Worm (Caenorhabditis elegans) whole organism, L1 larva: ENCODE results near the gene hrpf-2.

Experiments used
- C04F5.9 ChIP-seq: sonication (generic microtip); optimal IDR thresholded peaks from 2 replicates; lab custom pipeline; 2016; ENCODE audit warnings: missing genetic modification characterization, missing compliant biosample characterization
- C16A3.4 ChIP-seq: fragments of 150-350 bp; optimal IDR thresholded peaks from 2 replicates; lab custom pipeline; 2014; ENCODE audit warnings: missing biosample characterization, missing genetic modification characterization
- Y116A8C.19 ChIP-seq: sonication (generic microtip); optimal IDR thresholded peaks from 2 replicates; lab custom pipeline; 2016; ENCODE audit warnings: missing compliant biosample characterization, missing genetic modification characterization, borderline replicate concordance
- aha-1 ChIP-seq: fragments of 150-350 bp; optimal IDR thresholded peaks from 2 replicates; lab custom pipeline; 2014; ENCODE audit warnings: missing biosample characterization, missing genetic modification characterization
- alr-1 ChIP-seq: fragments of 200-800 bp; sonication (Bioruptor generic); optimal IDR thresholded peaks from 2 replicates; lab custom pipeline; 2018; ENCODE audit warnings: borderline replicate concordance, mild to moderate bottlenecking, missing genetic modification characterization, missing compliant biosample characterization
- aly-2 ChIP-seq: fragments of 150-350 bp; optimal IDR thresholded peaks from 2 replicates; lab custom pipeline; 2014; ENCODE audit warnings: missing biosample characterization, missing genetic modification characterization
- ama-1 ChIP-seq: fragments of 150-350 bp; optimal IDR thresholded peaks from 2 replicates; lab custom pipeline; 2014
- blmp-1 ChIP-seq: fragments of 150-350 bp; optimal IDR thresholded peaks from 2 replicates; lab custom pipeline; 2014; ENCODE audit warnings: missing biosample characterization, missing genetic modification characterization
- ceh-8 ChIP-seq: fragments of 200-800 bp; sonication (Bioruptor generic); optimal IDR thresholded peaks from 2 replicates; lab custom pipeline; 2018; ENCODE audit warnings: mild to moderate bottlenecking, missing genetic modification characterization, moderate library complexity, missing compliant biosample characterization
- ceh-82 ChIP-seq, 3 experiments: fragments of 150-350 bp in 1 of 3; sonication (generic microtip) in 2 of 3; optimal IDR thresholded peaks; 2 replicates each; lab custom pipeline; 2014 to 2017; ENCODE audit warnings: missing biosample characterization in 3 of 3, missing genetic modification characterization in 3 of 3
- ceh-88 ChIP-seq: fragments of 200-800 bp; sonication (Bioruptor generic); IDR thresholded peaks from 2 replicates; pipeline ENCODE4 v1.3.6; 2022; ENCODE audit warnings: missing genetic modification characterization, missing compliant biosample characterization
- ceh-90 ChIP-seq: sonication (generic microtip); optimal IDR thresholded peaks from 2 replicates; lab custom pipeline; 2016; ENCODE audit warnings: missing genetic modification characterization, missing compliant biosample characterization
- ces-1 ChIP-seq: fragments of 150-350 bp; optimal IDR thresholded peaks from 2 replicates; lab custom pipeline; 2014; ENCODE audit warnings: missing biosample characterization, missing genetic modification reagents, missing genetic modification characterization
- dpl-1 ChIP-seq, 3 experiments: fragments of 150-350 bp in 2 of 3; sonication (generic microtip) in 1 of 3; optimal IDR thresholded peaks; 2 replicates each; lab custom pipeline; 2014 to 2017; ENCODE audit warnings: missing biosample characterization in 3 of 3, missing genetic modification characterization in 3 of 3, missing genetic modification reagents in 3 of 3
- dsc-1 ChIP-seq: sonication (generic microtip); optimal IDR thresholded peaks from 2 replicates; lab custom pipeline; 2016; ENCODE audit warnings: mild to moderate bottlenecking, missing genetic modification characterization, missing compliant biosample characterization
- egl-27 ChIP-seq, 2 experiments: fragments of 150-350 bp in 1 of 2; sonication (generic microtip); optimal IDR thresholded peaks; 3 replicates each; lab custom pipeline; 2017 to 2018; ENCODE audit warnings: missing biosample characterization in 2 of 2, missing genetic modification characterization in 2 of 2, missing genetic modification reagents in 2 of 2
- elt-3 ChIP-seq, 6 experiments: fragments of 150-350 bp in 1 of 6; sonication (generic microtip); optimal IDR thresholded peaks; 2 replicates each; lab custom pipeline; 2017 to 2018; ENCODE audit warnings: missing biosample characterization in 6 of 6, missing genetic modification characterization in 6 of 6, inconsistent platforms in 1 of 6
- fkh-10 ChIP-seq: sonication (generic microtip); optimal IDR thresholded peaks from 2 replicates; lab custom pipeline; 2017; ENCODE audit warnings: missing biosample characterization, missing genetic modification reagents, missing genetic modification characterization
- fkh-4 ChIP-seq: sonication (generic microtip); optimal IDR thresholded peaks from 2 replicates; lab custom pipeline; 2016; ENCODE audit warnings: missing compliant biosample characterization, missing genetic modification characterization, borderline replicate concordance
- fkh-8 ChIP-seq: sonication (generic microtip); optimal IDR thresholded peaks from 2 replicates; lab custom pipeline; 2016; ENCODE audit warnings: mild to moderate bottlenecking, missing genetic modification characterization, missing compliant biosample characterization
- fos-1 ChIP-seq: fragments of 150-350 bp; optimal IDR thresholded peaks from 2 replicates; lab custom pipeline; 2014; ENCODE audit warnings: missing biosample characterization, missing genetic modification characterization
- grh-1 ChIP-seq: fragments of 200-800 bp; sonication (Bioruptor generic); IDR thresholded peaks from 2 replicates; pipeline ENCODE4 v1.3.6; 2022; ENCODE audit warnings: missing genetic modification reagents, missing genetic modification characterization, missing compliant biosample characterization
- hlh-17 ChIP-seq: fragments of 200-800 bp; sonication (Bioruptor generic); optimal IDR thresholded peaks from 2 replicates; lab custom pipeline; 2018; ENCODE audit warnings: missing genetic modification characterization, mild to moderate bottlenecking, missing compliant biosample characterization, moderate library complexity, borderline replicate concordance
- hlh-4 ChIP-seq: sonication (generic microtip); optimal IDR thresholded peaks from 2 replicates; lab custom pipeline; 2016; ENCODE audit warnings: mild to moderate bottlenecking, missing genetic modification characterization, missing compliant biosample characterization
- hpl-2 ChIP-seq: fragments of 150-350 bp; optimal IDR thresholded peaks from 2 replicates; lab custom pipeline; 2014; ENCODE audit warnings: missing biosample characterization, missing genetic modification reagents, missing genetic modification characterization
- irx-1 ChIP-seq: sonication (generic microtip); optimal IDR thresholded peaks from 2 replicates; lab custom pipeline; 2016; ENCODE audit warnings: missing genetic modification characterization, missing compliant biosample characterization
- isw-1 ChIP-seq: fragments of 200-800 bp; sonication (Bioruptor generic); IDR thresholded peaks from 2 replicates; pipeline ENCODE4 v1.3.6; 2022; ENCODE audit warnings: missing genetic modification characterization, missing compliant biosample characterization
- lin-14 ChIP-seq: fragments of 200-800 bp; sonication (Bioruptor generic); optimal IDR thresholded peaks from 2 replicates; lab custom pipeline; 2018; ENCODE audit warnings: mild to moderate bottlenecking, missing genetic modification characterization, moderate library complexity, missing compliant biosample characterization
- lin-39 ChIP-seq: fragments of 150-350 bp; optimal IDR thresholded peaks from 2 replicates; lab custom pipeline; 2014; ENCODE audit warnings: missing biosample characterization, missing genetic modification reagents, missing genetic modification characterization
- lir-3 ChIP-seq: sonication (generic microtip); optimal IDR thresholded peaks from 2 replicates; lab custom pipeline; 2016; ENCODE audit warnings: mild to moderate bottlenecking, missing genetic modification characterization, moderate library complexity, missing compliant biosample characterization; ENCODE audit not compliant: poor library complexity
- lsy-2 ChIP-seq, 2 experiments: fragments of 150-350 bp; optimal IDR thresholded peaks; 2 replicates each; lab custom pipeline; 2014; ENCODE audit warnings: missing biosample characterization in 2 of 2, missing genetic modification characterization in 2 of 2
- mab-9 ChIP-seq: fragments of 200-800 bp; sonication (Bioruptor generic); IDR thresholded peaks from 2 replicates; pipeline ENCODE4 v1.3.6; 2022; ENCODE audit warnings: missing genetic modification reagents, missing genetic modification characterization, missing compliant biosample characterization
- mdl-1 ChIP-seq, 2 experiments: fragments of 150-350 bp; optimal IDR thresholded peaks; 2 replicates each; lab custom pipeline; 2014 to 2017; ENCODE audit warnings: missing biosample characterization in 2 of 2, missing genetic modification characterization in 2 of 2, inconsistent platforms in 1 of 2
- nhr-12 ChIP-seq: sonication (generic microtip); optimal IDR thresholded peaks from 2 replicates; lab custom pipeline; 2017; ENCODE audit warnings: missing biosample characterization, missing genetic modification characterization
- nhr-237 ChIP-seq: fragments of 150-350 bp; optimal IDR thresholded peaks from 2 replicates; lab custom pipeline; 2014; ENCODE audit warnings: missing biosample characterization, missing genetic modification characterization
- nhr-77 ChIP-seq: fragments of 150-350 bp; optimal IDR thresholded peaks from 2 replicates; lab custom pipeline; 2014; ENCODE audit warnings: missing biosample characterization, missing genetic modification characterization
- nhr-85 ChIP-seq: sonication (generic microtip); peaks from one replicate; lab custom pipeline; 2016; ENCODE audit warnings: missing genetic modification characterization, inconsistent platforms, missing compliant biosample characterization
- pax-3 ChIP-seq: fragments of 200-800 bp; sonication (Bioruptor generic); optimal IDR thresholded peaks from 2 replicates; lab custom pipeline; 2018; ENCODE audit warnings: mild to moderate bottlenecking, missing genetic modification characterization, moderate library complexity, missing compliant biosample characterization
- pqm-1 ChIP-seq: sonication (generic microtip); optimal IDR thresholded peaks from 3 replicates; lab custom pipeline; 2017; ENCODE audit warnings: missing biosample characterization, missing genetic modification characterization
- rnt-1 ChIP-seq: sonication (generic microtip); optimal IDR thresholded peaks from 2 replicates; lab custom pipeline; 2016; ENCODE audit warnings: mild to moderate bottlenecking, missing genetic modification characterization, moderate library complexity, missing compliant biosample characterization
- skn-1 ChIP-seq: fragments of 150-350 bp; optimal IDR thresholded peaks from 2 replicates; lab custom pipeline; 2014; ENCODE audit warnings: missing biosample characterization, missing genetic modification characterization
- snpc-4 ChIP-seq: fragments of 150-350 bp; optimal IDR thresholded peaks from 2 replicates; lab custom pipeline; 2014; ENCODE audit warnings: missing biosample characterization, missing genetic modification characterization
- sup-37 ChIP-seq: fragments of 200-800 bp; sonication (Bioruptor generic); optimal IDR thresholded peaks from 2 replicates; lab custom pipeline; 2018; ENCODE audit warnings: mild to moderate bottlenecking, missing genetic modification characterization, missing compliant biosample characterization
- tbx-2 ChIP-seq: sonication (generic microtip); optimal IDR thresholded peaks from 2 replicates; lab custom pipeline; 2016; ENCODE audit warnings: missing genetic modification characterization, missing compliant biosample characterization
- unc-30 ChIP-seq: sonication (generic microtip); optimal IDR thresholded peaks from 2 replicates; lab custom pipeline; 2017; ENCODE audit warnings: missing biosample characterization, missing genetic modification characterization
- unc-62 ChIP-seq: fragments of 150-350 bp; optimal IDR thresholded peaks from 2 replicates; lab custom pipeline; 2014; ENCODE audit warnings: missing biosample characterization, missing genetic modification reagents, missing genetic modification characterization
- unc-86 ChIP-seq: sonication (generic microtip); optimal IDR thresholded peaks from 2 replicates; lab custom pipeline; 2016; ENCODE audit warnings: missing genetic modification characterization, missing compliant biosample characterization
- vab-15 ChIP-seq: sonication (generic microtip); optimal IDR thresholded peaks from 2 replicates; lab custom pipeline; 2017; ENCODE audit warnings: missing genotype, mild to moderate bottlenecking, missing genetic modification characterization, missing compliant biosample characterization
- xbp-1 ChIP-seq: sonication (generic microtip); optimal IDR thresholded peaks from 2 replicates; lab custom pipeline; 2016; ENCODE audit warnings: missing genetic modification characterization, missing compliant biosample characterization
- zip-4 ChIP-seq: fragments of 200-800 bp; sonication (Bioruptor generic); optimal IDR thresholded peaks from 2 replicates; lab custom pipeline; 2018; ENCODE audit warnings: mild to moderate bottlenecking, missing genetic modification characterization, moderate library complexity, missing compliant biosample characterization
- ztf-11 ChIP-seq, 2 experiments: sonication (generic microtip); optimal IDR thresholded peaks; 2 replicates each; lab custom pipeline; 2016 to 2017; ENCODE audit warnings: missing genetic modification characterization in 2 of 2, missing biosample characterization in 1 of 2, missing compliant biosample characterization in 1 of 2
- ztf-4 ChIP-seq: fragments of 150-350 bp; optimal IDR thresholded peaks from 2 replicates; lab custom pipeline; 2014; ENCODE audit warnings: missing biosample characterization, missing genetic modification characterization

The hrpf-2 gene

ce11 chrIV:6336748-6337147 is 39.6 kb downstream of the hrpf-2 start (continued):
- peak in 1 of 2 experiments; percentile 95 for TF ChIP-seq ztf-11 (tag; optimal IDR thresholded peaks at IDR 0.05; lab: Kevin White, UChicago)
- TF ChIP-seq lsy-2 (tag; optimal IDR thresholded peaks at IDR 0.05; lab: Kevin White, UChicago): peak; percentile 91 to 92
- TF ChIP-seq hpl-2: peak; percentile 74
- TF ChIP-seq zip-4 (GFP tag; lab: Kevin White, UChicago): peak; percentile 68
- TF ChIP-seq ceh-88 (GFP tag; lab: Robert Waterston, UW): peak; percentile 85
- TF ChIP-seq hlh-17 (GFP tag; lab: Kevin White, UChicago): no peak
- peak; percentile 90 for TF ChIP-seq lir-3 (tag; lab: Kevin White, UChicago)
- TF ChIP-seq aha-1 (tag; lab: Kevin White, UChicago): peak; percentile 90
- peak in 3 of 6 experiments; percentile 49 to 97 (median 92) for TF ChIP-seq elt-3 (tag; optimal IDR thresholded peaks at IDR 0.05; lab: Kevin White, UChicago)
- TF ChIP-seq pax-3 (tag; lab: Kevin White, UChicago): peak; percentile 92
- no peak for TF ChIP-seq ces-1 (GFP tag; lab: Kevin White, UChicago)
- peak; percentile 96 for TF ChIP-seq fkh-8 (tag; lab: Kevin White, UChicago)
- no peak for TF ChIP-seq unc-30
- peak; percentile 94 for TF ChIP-seq lin-39 (tag; lab: Kevin White, UChicago)
- peak; percentile 74 to 80 (median 76) for TF ChIP-seq dpl-1 (GFP tag; optimal IDR thresholded peaks at IDR 0.05; lab: Kevin White, UChicago)
- peak; percentile 66 for TF ChIP-seq ama-1 (lab: Kevin White, UChicago)
- no peak for TF ChIP-seq nhr-12 (tag; lab: Kevin White, UChicago)
- TF ChIP-seq mab-9: peak; percentile 88
- peak; percentile 84 for TF ChIP-seq snpc-4 (tag; lab: Kevin White, UChicago)
- TF ChIP-seq nhr-85 (tag; lab: Kevin White, UChicago): peak; percentile 100
- TF ChIP-seq nhr-77: peak; percentile 38
- TF ChIP-seq unc-62 (GFP tag; lab: Kevin White, UChicago): no peak
- TF ChIP-seq fkh-10 (GFP tag; lab: Kevin White, UChicago): peak; percentile 54
- peak; percentile 83 for TF ChIP-seq C04F5.9 (tag; lab: Kevin White, UChicago)
- peak; percentile 82 for TF ChIP-seq ceh-8 (GFP tag; lab: Kevin White, UChicago)
- peak; percentile 40 to 58 for TF ChIP-seq egl-27 (tag; optimal IDR thresholded peaks at IDR 0.05; lab: Kevin White, UChicago)
- TF ChIP-seq fos-1 (tag; lab: Kevin White, UChicago): peak; percentile 46
- TF ChIP-seq pqm-1 (tag; lab: Kevin White, UChicago): no peak
- peak; percentile 88 for TF ChIP-seq C16A3.4 (tag; lab: Kevin White, UChicago)
- peak; percentile 70 for TF ChIP-seq isw-1 (GFP tag; lab: Robert Waterston, UW)
- TF ChIP-seq Y116A8C.19 (tag; lab: Kevin White, UChicago): no peak
- peak; percentile 90 for TF ChIP-seq sup-37 (GFP tag; lab: Kevin White, UChicago)
- TF ChIP-seq unc-86: peak; percentile 92
- TF ChIP-seq lin-14 (GFP tag; lab: Kevin White, UChicago): peak; percentile 99
- TF ChIP-seq nhr-237: peak; percentile 37
- TF ChIP-seq ceh-90 (tag; lab: Kevin White, UChicago): no peak
- peak; percentile 99 for TF ChIP-seq blmp-1 (tag; lab: Kevin White, UChicago)
- TF ChIP-seq alr-1 (tag; lab: Kevin White, UChicago): no peak
- no peak for TF ChIP-seq aly-2 (tag; lab: Kevin White, UChicago)
- peak; percentile 97 for TF ChIP-seq xbp-1 (tag; lab: Kevin White, UChicago)
- TF ChIP-seq vab-15 (tag; lab: Kevin White, UChicago): peak; percentile 84
- peak; percentile 61 for TF ChIP-seq fkh-4
- peak; percentile 88 for TF ChIP-seq rnt-1 (tag; lab: Kevin White, UChicago)
- TF ChIP-seq tbx-2 (tag; lab: Kevin White, UChicago): peak; percentile 97
- TF ChIP-seq mdl-1 (tag; optimal IDR thresholded peaks at IDR 0.05; lab: Kevin White, UChicago): peak; percentile 32 to 100
- no peak for TF ChIP-seq hlh-4 (tag; lab: Kevin White, UChicago)
- TF ChIP-seq grh-1 (GFP tag; lab: Robert Waterston, UW): peak; percentile 90
- TF ChIP-seq dsc-1 (tag; lab: Kevin White, UChicago): peak; percentile 85
- peak; percentile 94 for TF ChIP-seq irx-1 (tag; lab: Kevin White, UChicago)
- peak; percentile 94 for TF ChIP-seq skn-1 (tag; lab: Kevin White, UChicago)
- peak; percentile 98 for TF ChIP-seq ztf-4 (tag; lab: Kevin White, UChicago)
- TF ChIP-seq ceh-82 (tag; optimal IDR thresholded peaks at IDR 0.05; lab: Kevin White, UChicago): peak; percentile 6 to 81 (median 24)
